Worm (Caenorhabditis elegans) whole organism, young adult: ENCODE measurements around the gene C54D10.3.
A peak's percentile ranks its signal among the peaks of the same experiment; 100 is the strongest.

Source experiments
- B0336.3 ChIP-seq: fragments of 200-800 bp; sonication (Bioruptor generic); IDR thresholded peaks from 2 replicates; pipeline ENCODE4 v1.3.6; 2022; ENCODE audit warnings: missing genetic modification characterization, missing compliant biosample characterization
- D2030.7 ChIP-seq: fragments of 200-800 bp; sonication (Bioruptor generic); IDR thresholded peaks from 2 replicates; pipeline ENCODE4 v1.3.6; 2022; ENCODE audit warnings: missing genetic modification reagents, missing genetic modification characterization, missing compliant biosample characterization
- F10E7.11 ChIP-seq: sonication (generic microtip); optimal IDR thresholded peaks from 2 replicates; lab custom pipeline; 2017; ENCODE audit warnings: mild to moderate bottlenecking, missing genetic modification characterization, moderate library complexity, missing compliant biosample characterization
- F23B12.7 ChIP-seq: sonication (generic microtip); optimal IDR thresholded peaks from 2 replicates; lab custom pipeline; 2017; ENCODE audit warnings: missing genetic modification characterization, mild to moderate bottlenecking, missing compliant biosample characterization, antibody characterized with exemption, moderate library complexity; ENCODE audit not compliant: insufficient read depth
- F33H1.4 ChIP-seq: fragments of 200-800 bp; sonication (Bioruptor generic); IDR thresholded peaks from 2 replicates; pipeline ENCODE4 v1.3.6; 2022; ENCODE audit warnings: missing genetic modification reagents, missing genetic modification characterization, missing compliant biosample characterization
- F52B5.7 ChIP-seq: sonication (generic microtip); optimal IDR thresholded peaks from 2 replicates; lab custom pipeline; 2016; ENCODE audit warnings: mild to moderate bottlenecking, missing genetic modification characterization, missing compliant biosample characterization
- K11D2.4 ChIP-seq: fragments of 200-800 bp; sonication (Bioruptor generic); IDR thresholded peaks from 2 replicates; pipeline ENCODE4 v1.3.6; 2022; ENCODE audit warnings: missing genetic modification reagents, missing genetic modification characterization, missing compliant biosample characterization
- K12H6.12 ChIP-seq: fragments of 200-800 bp; sonication (Bioruptor generic); optimal IDR thresholded peaks from 2 replicates; lab custom pipeline; 2018; ENCODE audit warnings: mild to moderate bottlenecking, missing genetic modification characterization, missing compliant biosample characterization
- Y56A3A.18 ChIP-seq: fragments of 200-800 bp; sonication (Bioruptor generic); IDR thresholded peaks from 2 replicates; pipeline ENCODE4 v1.3.6; 2022; ENCODE audit warnings: missing genetic modification reagents, missing genetic modification characterization, missing compliant biosample characterization
- Y79H2A.3 ChIP-seq: fragments of 200-800 bp; sonication (Bioruptor generic); conservative IDR thresholded peaks from 2 replicates; pipeline ENCODE4 v1.3.6; 2022; ENCODE audit warnings: missing genetic modification reagents, missing genetic modification characterization, missing compliant biosample characterization
- ZK185.1 ChIP-seq: sonication (generic microtip); optimal IDR thresholded peaks from 2 replicates; lab custom pipeline; 2016; ENCODE audit warnings: mild to moderate bottlenecking, missing genetic modification characterization, missing compliant biosample characterization; ENCODE audit not compliant: poor library complexity, severe bottlenecking
- atf-7 ChIP-seq: sonication (generic microtip); optimal IDR thresholded peaks from 2 replicates; lab custom pipeline; 2017; ENCODE audit warnings: mild to moderate bottlenecking, missing genetic modification characterization, missing compliant biosample characterization
- attf-3 ChIP-seq: fragments of 200-800 bp; sonication (Bioruptor generic); conservative IDR thresholded peaks from 2 replicates; pipeline ENCODE4 v1.3.6; 2022; ENCODE audit warnings: missing genetic modification reagents, missing genetic modification characterization, missing compliant biosample characterization
- attf-5 ChIP-seq: fragments of 200-800 bp; sonication (Bioruptor generic); optimal IDR thresholded peaks from 2 replicates; lab custom pipeline; 2018; ENCODE audit warnings: mild to moderate bottlenecking, missing genetic modification characterization, missing compliant biosample characterization
- bed-1 ChIP-seq: fragments of 200-800 bp; sonication (Bioruptor generic); IDR thresholded peaks from 2 replicates; pipeline ENCODE4 v1.3.6; 2022; ENCODE audit warnings: missing genetic modification reagents, missing genetic modification characterization, missing compliant biosample characterization
- bed-2 ChIP-seq: fragments of 200-800 bp; sonication (Bioruptor generic); IDR thresholded peaks from 2 replicates; pipeline ENCODE4 v1.3.6; 2022; ENCODE audit warnings: missing genetic modification reagents, missing genetic modification characterization, missing compliant biosample characterization
- cebp-1 ChIP-seq, 2 experiments: fragments of 200-800 bp in 1 of 2; sonication (Bioruptor generic) in 1 of 2; sonication (generic microtip) in 1 of 2; IDR thresholded peaks in 1 of 2; optimal IDR thresholded peaks in 1 of 2; 2 replicates each; pipeline versions ENCODE4 v1.3.6 to Lab custom; 2017 to 2022; ENCODE audit warnings: missing compliant biosample characterization in 2 of 2, missing genetic modification characterization in 2 of 2, mild to moderate bottlenecking in 1 of 2, missing genetic modification reagents in 1 of 2, moderate library complexity in 1 of 2
- ceh-27 ChIP-seq: fragments of 200-800 bp; sonication (Bioruptor generic); optimal IDR thresholded peaks from 2 replicates; lab custom pipeline; 2018; ENCODE audit warnings: mild to moderate bottlenecking, missing genetic modification characterization, moderate library complexity, missing compliant biosample characterization
- ceh-58 ChIP-seq: fragments of 200-800 bp; sonication (Bioruptor generic); IDR thresholded peaks from 2 replicates; pipeline ENCODE4 v1.3.6; 2022; ENCODE audit warnings: missing genetic modification characterization, missing compliant biosample characterization
- chd-7 ChIP-seq: sonication (generic microtip); optimal IDR thresholded peaks from 2 replicates; lab custom pipeline; 2016; ENCODE audit warnings: mild to moderate bottlenecking, missing genetic modification characterization, moderate library complexity, missing compliant biosample characterization
- dox-1 ChIP-seq: fragments of 200-800 bp; sonication (Bioruptor generic); IDR thresholded peaks from 2 replicates; pipeline ENCODE4 v1.3.6; 2022; ENCODE audit warnings: missing genetic modification reagents, missing genetic modification characterization, missing compliant biosample characterization
- egrh-3 ChIP-seq: fragments of 200-800 bp; sonication (Bioruptor generic); IDR thresholded peaks from 2 replicates; pipeline ENCODE4 v1.3.6; 2022; ENCODE audit warnings: missing genetic modification reagents, missing genetic modification characterization, missing compliant biosample characterization
- hmg-1.2 ChIP-seq: fragments of 200-800 bp; sonication (Bioruptor generic); IDR thresholded peaks from 2 replicates; pipeline ENCODE4 v1.3.6; 2022; ENCODE audit warnings: missing genetic modification reagents, missing genetic modification characterization, missing compliant biosample characterization
- lin-35 ChIP-seq, 3 experiments: fragments of 150-350 bp in 2 of 3; sonication (generic microtip) in 1 of 3; optimal IDR thresholded peaks; 2 replicates each; lab custom pipeline; 2014 to 2018; ENCODE audit warnings: missing biosample characterization in 3 of 3, missing genetic modification characterization in 3 of 3, missing genetic modification reagents in 3 of 3
- lin-40 ChIP-seq: sonication (generic microtip); optimal IDR thresholded peaks from 2 replicates; lab custom pipeline; 2016; ENCODE audit warnings: missing genetic modification characterization, mild to moderate bottlenecking, missing compliant biosample characterization, missing genotype, missing genetic modification reagents
- lin-54 ChIP-seq: fragments of 200-800 bp; sonication (Bioruptor generic); optimal IDR thresholded peaks from 2 replicates; lab custom pipeline; 2018; ENCODE audit warnings: mild to moderate bottlenecking, missing genetic modification characterization, missing compliant biosample characterization
- madf-10 ChIP-seq: sonication (generic microtip); optimal IDR thresholded peaks from 2 replicates; lab custom pipeline; 2016; ENCODE audit warnings: mild to moderate bottlenecking, missing genetic modification characterization, missing compliant biosample characterization
- madf-6 ChIP-seq: fragments of 200-800 bp; sonication (Bioruptor generic); IDR thresholded peaks from 2 replicates; pipeline ENCODE4 v1.3.6; 2022; ENCODE audit warnings: missing genetic modification reagents, missing genetic modification characterization, missing compliant biosample characterization
- mcd-1 ChIP-seq: fragments of 200-800 bp; sonication (Bioruptor generic); IDR thresholded peaks from 2 replicates; pipeline ENCODE4 v1.3.6; 2022; ENCODE audit warnings: missing genetic modification reagents, missing genetic modification characterization, missing compliant biosample characterization
- nfyb-1 ChIP-seq: fragments of 200-800 bp; sonication (Bioruptor generic); IDR thresholded peaks from 2 replicates; pipeline ENCODE4 v1.3.6; 2022; ENCODE audit warnings: missing genetic modification reagents, missing genetic modification characterization, missing compliant biosample characterization
- nhr-27 ChIP-seq: fragments of 200-800 bp; sonication (Bioruptor generic); optimal IDR thresholded peaks from 2 replicates; lab custom pipeline; 2018; ENCODE audit warnings: mild to moderate bottlenecking, missing genetic modification characterization, moderate library complexity, missing compliant biosample characterization
- rcor-1 ChIP-seq: fragments of 200-800 bp; sonication (Bioruptor generic); IDR thresholded peaks from 2 replicates; pipeline ENCODE4 v1.3.6; 2022; ENCODE audit warnings: missing genetic modification reagents, missing genetic modification characterization, missing compliant biosample characterization
- snpc-4 ChIP-seq, 5 experiments: fragments of 150-350 bp in 1 of 5; sonication (generic microtip) in 4 of 5; optimal IDR thresholded peaks; 2 replicates each; lab custom pipeline; 2014 to 2018; ENCODE audit warnings: missing genetic modification characterization in 5 of 5, missing biosample characterization in 3 of 5, antibody characterized with exemption in 2 of 5, mild to moderate bottlenecking in 2 of 5, missing compliant biosample characterization in 2 of 5, missing genotype in 2 of 5, moderate library complexity in 2 of 5, missing genetic modification reagents in 1 of 5
- somi-1 ChIP-seq: fragments of 200-800 bp; sonication (Bioruptor generic); optimal IDR thresholded peaks from 2 replicates; lab custom pipeline; 2018; ENCODE audit warnings: mild to moderate bottlenecking, missing genetic modification characterization, missing compliant biosample characterization
- tbp1 ChIP-seq: fragments of 200-800 bp; sonication (Bioruptor generic); optimal IDR thresholded peaks from 2 replicates; lab custom pipeline; 2018; ENCODE audit warnings: mild to moderate bottlenecking, missing genetic modification characterization, missing compliant biosample characterization
- xnd-1 ChIP-seq: sonication (generic microtip); optimal IDR thresholded peaks from 2 replicates; lab custom pipeline; 2016; ENCODE audit warnings: missing genotype, missing genetic modification reagents, missing genetic modification characterization, missing compliant biosample characterization
- zfh-2 ChIP-seq: fragments of 200-800 bp; sonication (Bioruptor generic); conservative IDR thresholded peaks from 2 replicates; pipeline ENCODE4 v1.3.6; 2022; ENCODE audit warnings: missing genetic modification reagents, missing genetic modification characterization, missing compliant biosample characterization
- ztf-22 ChIP-seq: fragments of 200-800 bp; sonication (Bioruptor generic); optimal IDR thresholded peaks from 2 replicates; lab custom pipeline; 2018; ENCODE audit warnings: mild to moderate bottlenecking, missing genetic modification characterization, moderate library complexity, missing compliant biosample characterization
- ztf-28 ChIP-seq: fragments of 200-800 bp; sonication (Bioruptor generic); IDR thresholded peaks from 2 replicates; pipeline ENCODE4 v1.3.6; 2022; ENCODE audit warnings: missing genetic modification reagents, missing genetic modification characterization, missing compliant biosample characterization

C54D10.3 gene

DNA sequence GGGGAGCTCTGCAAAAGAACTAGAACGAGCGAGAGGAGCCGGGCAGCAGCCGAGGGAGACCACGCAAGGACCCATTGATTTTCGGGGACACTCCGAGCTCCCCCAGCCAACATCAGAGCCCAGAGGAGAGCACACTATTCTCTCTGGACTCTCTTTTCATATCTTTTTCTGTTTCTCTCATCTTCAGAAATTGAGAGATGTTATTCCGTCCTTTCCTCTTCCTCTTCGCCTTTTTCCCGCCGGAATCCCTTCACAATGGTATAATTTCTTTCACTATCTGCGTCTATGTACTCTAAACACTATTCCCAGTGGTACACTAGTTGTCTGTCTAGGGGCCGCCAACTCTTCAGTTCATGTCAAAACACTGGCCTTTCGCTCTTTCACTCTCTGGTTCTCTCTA is 47.0 kb downstream of the C54D10.3 start:
- TF ChIP-seq B0336.3 (GFP tag; lab: Robert Waterston, UW) = 0 out of 2 replicates have a peak, but pooled peaks have one; percentile 28
- peak; percentile 1 for TF ChIP-seq tbp1 (GFP tag; lab: Kevin White, UChicago)
- TF ChIP-seq Y79H2A.3 (GFP tag; lab: Robert Waterston, UW) = no peak
- peak; percentile 2 for TF ChIP-seq ZK185.1 (tag; lab: Kevin White, UChicago)
- TF ChIP-seq nfyb-1 (GFP tag; lab: Robert Waterston, UW) = peak; percentile 60; the same call in 1 of the 2 replicates
- no peak for TF ChIP-seq snpc-4 (GFP tag; optimal IDR thresholded peaks at IDR 0.05; lab: Kevin White, UChicago)
- TF ChIP-seq snpc-4 (tag; optimal IDR thresholded peaks at IDR 0.05; lab: Kevin White, UChicago) = peak in 2 of 4 experiments; percentile 39 to 45
- peak; percentile 57 for TF ChIP-seq mcd-1 (GFP tag; lab: Robert Waterston, UW)
- TF ChIP-seq atf-7 = peak; percentile 48
- TF ChIP-seq xnd-1 (tag; lab: Kevin White, UChicago) = no peak
- TF ChIP-seq cebp-1 (GFP tag; IDR thresholded peaks at IDR 0.05; lab: Robert Waterston, UW) = no peak
- peak; percentile 63 for TF ChIP-seq cebp-1 (tag; optimal IDR thresholded peaks at IDR 0.05; lab: Kevin White, UChicago)
- TF ChIP-seq F10E7.11 (tag; lab: Kevin White, UChicago) = peak; percentile 15
- TF ChIP-seq dox-1 (GFP tag; lab: Robert Waterston, UW) = peak; percentile 72
- peak; percentile 17; the same call in 1 of the 2 replicates for TF ChIP-seq madf-6 (GFP tag; lab: Robert Waterston, UW)
- TF ChIP-seq attf-3 (GFP tag; lab: Robert Waterston, UW) = peak; percentile 43
- TF ChIP-seq ztf-22 (GFP tag; lab: Kevin White, UChicago) = peak; percentile 0
- TF ChIP-seq F52B5.7 (tag; lab: Kevin White, UChicago) = peak; percentile 31
- TF ChIP-seq lin-35 (GFP tag; optimal IDR thresholded peaks at IDR 0.05; lab: Kevin White, UChicago) = peak in 2 of 3 experiments; percentile 13 to 62
- 0 out of 2 replicates have a peak, but pooled peaks have one; percentile 38 for TF ChIP-seq bed-2
- peak; percentile 77 for TF ChIP-seq K11D2.4
- TF ChIP-seq lin-40 (tag; lab: Kevin White, UChicago) = peak; percentile 58
- peak; percentile 76 for TF ChIP-seq ceh-27 (GFP tag; lab: Kevin White, UChicago)
- TF ChIP-seq nhr-27 (tag; lab: Kevin White, UChicago) = no peak
- peak; percentile 82 for TF ChIP-seq egrh-3 (GFP tag; lab: Robert Waterston, UW)
- no peak for TF ChIP-seq chd-7 (tag; lab: Kevin White, UChicago)
- TF ChIP-seq attf-5 (GFP tag; lab: Kevin White, UChicago) = peak; percentile 62
- TF ChIP-seq Y56A3A.18 (GFP tag; lab: Robert Waterston, UW) = 0 out of 2 replicates have a peak, but pooled peaks have one; percentile 25
- TF ChIP-seq bed-1 (GFP tag; lab: Robert Waterston, UW) = no peak
- TF ChIP-seq hmg-1.2 = peak; percentile 86
- TF ChIP-seq zfh-2 (GFP tag; lab: Robert Waterston, UW) = peak; percentile 98
- TF ChIP-seq F33H1.4 (GFP tag; lab: Robert Waterston, UW) = 0 out of 2 replicates have a peak, but pooled peaks have one; percentile 19
- TF ChIP-seq F23B12.7 = no peak
- peak; percentile 20 for TF ChIP-seq madf-10
- TF ChIP-seq ceh-58 (GFP tag; lab: Robert Waterston, UW) = no peak
- TF ChIP-seq somi-1 (GFP tag; lab: Kevin White, UChicago) = peak; percentile 83
- no peak for TF ChIP-seq lin-54 (GFP tag; lab: Kevin White, UChicago)
- TF ChIP-seq ztf-28 (GFP tag; lab: Robert Waterston, UW) = no peak
- no peak for TF ChIP-seq D2030.7 (GFP tag; lab: Robert Waterston, UW)
- TF ChIP-seq rcor-1 (GFP tag; lab: Robert Waterston, UW) = 0 out of 2 replicates have a peak, but pooled peaks have one; percentile 32
- peak; percentile 89 for TF ChIP-seq K12H6.12 (tag; lab: Kevin White, UChicago)
